Fruit fly (Drosophila melanogaster) S2 (cell line): ENCODE data around the gene CG9498.
A peak's percentile ranks its signal among the peaks of the same experiment; 100 is the strongest.

Experiments
- CG8478 ChIP-seq: fragments of >200 bp; optimal IDR thresholded peaks from 2 replicates; lab custom pipeline; 2018
- CTCF ChIP-seq, 2 experiments: fragments of >200 bp; optimal IDR thresholded peaks; 2 replicates each; lab custom pipeline; 2018

The CG9498 gene

dm6 chr2L:6356686-6357362, 6.0 kb upstream of the CG9498 start:
- TF ChIP-seq CTCF (optimal IDR thresholded peaks at IDR 0.05; lab: Kevin White, UChicago) (peak; percentile 89 to 91), CG8478 (lab: Kevin White, UChicago) (no peak)

dm6 chr2L:6356134-6356533, 5.3 kb upstream of the CG9498 start:
- TF ChIP-seq CG8478 (lab: Kevin White, UChicago) (no peak), CTCF (optimal IDR thresholded peaks at IDR 0.05; lab: Kevin White, UChicago) (no peak)

dm6 chr2L:6354656-6355055, 3.8 kb upstream of the CG9498 start, which contains the start of gene ppk14:
Gene ppk14 (plus strand): TSS chr2L:6354956.
- no peak for TF ChIP-seq CG8478 (lab: Kevin White, UChicago)
- TF ChIP-seq CTCF (optimal IDR thresholded peaks at IDR 0.05; lab: Kevin White, UChicago), result no peak

- TF ChIP-seq CTCF (optimal IDR thresholded peaks at IDR 0.05; lab: Kevin White, UChicago) (no peak), CG8478 (lab: Kevin White, UChicago) (no peak)
These were observed 3.4 kb upstream of the CG9498 start, which contains the start of gene ppk7 for dm6 chr2L:6354231-6354630. Gene ppk7 (minus strand): TSS chr2L:6354331.

dm6 chr2L:6351809-6352182, 962 bp upstream of the CG9498 start:
- TF ChIP-seq CTCF (optimal IDR thresholded peaks at IDR 0.05; lab: Kevin White, UChicago), result no peak
- TF ChIP-seq CG8478 (lab: Kevin White, UChicago), result no peak

- TF ChIP-seq CG8478 (lab: Kevin White, UChicago) (no peak), CTCF (optimal IDR thresholded peaks at IDR 0.05; lab: Kevin White, UChicago) (no peak)
These were observed 2.5 kb downstream of the CG9498 start, which contains the start of gene CG9497 for dm6 chr2L:6348327-6348726. Gene CG9497 (minus strand): TSS chr2L:6348427.

- TF ChIP-seq CG8478 (lab: Kevin White, UChicago) (no peak), CTCF (optimal IDR thresholded peaks at IDR 0.05; lab: Kevin White, UChicago) (peak in 1 of 2 experiments; percentile 35)
These were observed 7.6 kb downstream of the CG9498 start for dm6 chr2L:6343084-6343873.

dm6 chr2L:6341246-6341645, 9.6 kb downstream of the CG9498 start:
- TF ChIP-seq CG8478 (lab: Kevin White, UChicago), result no peak
- no peak for TF ChIP-seq CTCF (optimal IDR thresholded peaks at IDR 0.05; lab: Kevin White, UChicago)

- TF ChIP-seq CG8478 (lab: Kevin White, UChicago) (no peak), CTCF (optimal IDR thresholded peaks at IDR 0.05; lab: Kevin White, UChicago) (no peak)
These were observed 10.6 kb downstream of the CG9498 start for dm6 chr2L:6340222-6340725.

- TF ChIP-seq CG8478 (lab: Kevin White, UChicago) (no peak), CTCF (optimal IDR thresholded peaks at IDR 0.05; lab: Kevin White, UChicago) (peak; percentile 20 to 23)
These were observed 11.6 kb downstream of the CG9498 start for dm6 chr2L:6339010-6339897.

- TF ChIP-seq CG8478 (lab: Kevin White, UChicago), result no peak
- peak; percentile 94 to 98 for TF ChIP-seq CTCF (optimal IDR thresholded peaks at IDR 0.05; lab: Kevin White, UChicago)
These were observed 12.4 kb downstream of the CG9498 start, which contains the start of the genes Pez and Cpr for dm6 chr2L:6338367-6338975. Gene Pez (minus strand): TSS chr2L:6338671. Gene Cpr (plus strand): TSS chr2L:6338836.

dm6 chr2L:6337843-6338366, 12.9 kb downstream of the CG9498 start:
- TF ChIP-seq CG8478 (lab: Kevin White, UChicago), result no peak
- TF ChIP-seq CTCF (optimal IDR thresholded peaks at IDR 0.05; lab: Kevin White, UChicago), result no peak

dm6 chr2L:6324386-6324744, 26.5 kb downstream of the CG9498 start:
- TF ChIP-seq CTCF (optimal IDR thresholded peaks at IDR 0.05; lab: Kevin White, UChicago), result no peak
- no peak for TF ChIP-seq CG8478 (lab: Kevin White, UChicago)
